Fruit fly (Drosophila melanogaster): ENCODE measurements around the gene dind.
A peak's percentile ranks its signal among the peaks of the same experiment; 100 is the strongest.

Gene dind

dm6 chr3R:18658945-18659642 is 18.2 kb downstream of the dind start, which contains the start of the genes CG31224 and CstF64 (continued):
- TF ChIP-seq GATAd (GFP tag; optimal IDR thresholded peaks at IDR 0.05) (peak; percentile 84), woc (GFP tag; optimal IDR thresholded peaks at IDR 0.05) (peak; percentile 90), CG32264 (GFP tag; optimal IDR thresholded peaks at IDR 0.05) (peak; percentile 82), jim (GFP tag; optimal IDR thresholded peaks at IDR 0.05) (no peak)

- TF ChIP-seq lola (GFP tag; optimal IDR thresholded peaks at IDR 0.05) (no peak), ey (GFP tag; optimal IDR thresholded peaks at IDR 0.05) (no peak), Vsx2 (GFP tag; optimal IDR thresholded peaks at IDR 0.05; ENCODE audit: partially characterized antibody) (peak; percentile 96), Dif (GFP tag; optimal IDR thresholded peaks at IDR 0.05; ENCODE audit: partially characterized antibody) (peak; percentile 51), dl (GFP tag; optimal IDR thresholded peaks at IDR 0.05; ENCODE audit: insufficient read depth in 1 of 2, partially characterized antibody in 2 of 2) (peak in 1 of 2 experiments; percentile 28)
Measured at dm6 chr3R:18658380-18658944, 18.9 kb downstream of the dind start.

dm6 chr3R:18643646-18644045 is 33.7 kb downstream of the dind start:
- no peak for TF ChIP-seq CG9705 (GFP tag; optimal IDR thresholded peaks at IDR 0.05)
- no peak for TF ChIP-seq jim (GFP tag; optimal IDR thresholded peaks at IDR 0.05)
- TF ChIP-seq h (GFP tag; optimal IDR thresholded peaks at IDR 0.05), result no peak
- no peak for TF ChIP-seq rgr (GFP tag; optimal IDR thresholded peaks at IDR 0.05)
- TF ChIP-seq CrebA (GFP tag; optimal IDR thresholded peaks at IDR 0.05; ENCODE audit: borderline replicate concordance), result no peak
- TF ChIP-seq GATAd (GFP tag; optimal IDR thresholded peaks at IDR 0.05), result no peak
- no peak for TF ChIP-seq Hr83 (GFP tag; optimal IDR thresholded peaks at IDR 0.05; ENCODE audit: poor library complexity, severe bottlenecking)
- TF ChIP-seq usp (GFP tag; optimal IDR thresholded peaks at IDR 0.05), result no peak
- TF ChIP-seq ey (GFP tag; optimal IDR thresholded peaks at IDR 0.05), result no peak
- no peak for TF ChIP-seq Dif (GFP tag; optimal IDR thresholded peaks at IDR 0.05; ENCODE audit: partially characterized antibody)
- no peak for TF ChIP-seq foxo (GFP tag; optimal IDR thresholded peaks at IDR 0.05)
- TF ChIP-seq OdsH (GFP tag; optimal IDR thresholded peaks at IDR 0.05), result no peak
- no peak for TF ChIP-seq HLH106 (tag; optimal IDR thresholded peaks at IDR 0.05)
- no peak for TF ChIP-seq dmrt93B (GFP tag; optimal IDR thresholded peaks at IDR 0.05)

dm6 chr3R:18641242-18641757 is 36.0 kb downstream of the dind start, which contains the start of gene CG14301:
Gene CG14301, minus strand, starts transcription at chr3R:18641457.
- TF ChIP-seq dmrt93B (GFP tag; optimal IDR thresholded peaks at IDR 0.05) (no peak), foxo (GFP tag; optimal IDR thresholded peaks at IDR 0.05) (no peak), Hr83 (GFP tag; optimal IDR thresholded peaks at IDR 0.05; ENCODE audit: poor library complexity, severe bottlenecking) (no peak), dl (GFP tag; optimal IDR thresholded peaks at IDR 0.05; ENCODE audit: insufficient read depth in 1 of 2, partially characterized antibody in 2 of 2) (no peak), sage (GFP tag; optimal IDR thresholded peaks at IDR 0.05) (no peak), OdsH (GFP tag; optimal IDR thresholded peaks at IDR 0.05) (no peak)

- TF ChIP-seq Dfd (GFP tag; optimal IDR thresholded peaks at IDR 0.05) (no peak), sv (GFP tag; optimal IDR thresholded peaks at IDR 0.05) (no peak), CrebA (GFP tag; optimal IDR thresholded peaks at IDR 0.05; ENCODE audit: borderline replicate concordance) (no peak), OdsH (GFP tag; optimal IDR thresholded peaks at IDR 0.05) (no peak), HLH106 (tag; optimal IDR thresholded peaks at IDR 0.05) (peak; percentile 1)
Measured at dm6 chr3R:18639662-18640061, 37.7 kb downstream of the dind start.

dm6 chr3R:18633099-18633498 is 44.2 kb downstream of the dind start:
- TF ChIP-seq HLH106 (tag; optimal IDR thresholded peaks at IDR 0.05), result no peak
- TF ChIP-seq h (GFP tag; optimal IDR thresholded peaks at IDR 0.05), result peak; percentile 12

dm6 chr3R:18628311-18628811 is 49.0 kb downstream of the dind start:
- no peak for TF ChIP-seq Hnf4 (GFP tag; optimal IDR thresholded peaks at IDR 0.05)
- no peak for TF ChIP-seq woc (GFP tag; optimal IDR thresholded peaks at IDR 0.05)
- TF ChIP-seq Dfd (GFP tag; optimal IDR thresholded peaks at IDR 0.05), result no peak
- TF ChIP-seq CrebA (GFP tag; optimal IDR thresholded peaks at IDR 0.05; ENCODE audit: borderline replicate concordance), result peak; percentile 18
- TF ChIP-seq Mio (GFP tag; optimal IDR thresholded peaks at IDR 0.05), result no peak
- peak; percentile 4 for TF ChIP-seq HLH106 (tag; optimal IDR thresholded peaks at IDR 0.05)
- TF ChIP-seq Vsx2 (GFP tag; optimal IDR thresholded peaks at IDR 0.05; ENCODE audit: partially characterized antibody), result peak; percentile 48
- TF ChIP-seq OdsH (GFP tag; optimal IDR thresholded peaks at IDR 0.05), result no peak
- no peak for TF ChIP-seq dsf (GFP tag; optimal IDR thresholded peaks at IDR 0.05; ENCODE audit: borderline replicate concordance)
- TF ChIP-seq Dif (GFP tag; optimal IDR thresholded peaks at IDR 0.05; ENCODE audit: partially characterized antibody), result no peak
- TF ChIP-seq br (GFP tag; optimal IDR thresholded peaks at IDR 0.05), result no peak
- no peak for TF ChIP-seq dmrt93B (GFP tag; optimal IDR thresholded peaks at IDR 0.05)
- no peak for TF ChIP-seq Hr83 (GFP tag; optimal IDR thresholded peaks at IDR 0.05; ENCODE audit: poor library complexity, severe bottlenecking)
- no peak for TF ChIP-seq CG32264 (GFP tag; optimal IDR thresholded peaks at IDR 0.05)
- TF ChIP-seq jim (GFP tag; optimal IDR thresholded peaks at IDR 0.05), result no peak
- no peak for TF ChIP-seq N (GFP tag; optimal IDR thresholded peaks at IDR 0.05)
- peak; percentile 93 for TF ChIP-seq Myc (optimal IDR thresholded peaks at IDR 0.05)
- no peak for TF ChIP-seq rgr (GFP tag; optimal IDR thresholded peaks at IDR 0.05)
- TF ChIP-seq lola (GFP tag; optimal IDR thresholded peaks at IDR 0.05), result no peak
- TF ChIP-seq tai (GFP tag; optimal IDR thresholded peaks at IDR 0.05), result no peak
- no peak for TF ChIP-seq foxo (GFP tag; optimal IDR thresholded peaks at IDR 0.05)
- TF ChIP-seq h (GFP tag; optimal IDR thresholded peaks at IDR 0.05), result no peak
- TF ChIP-seq sv (GFP tag; optimal IDR thresholded peaks at IDR 0.05), result no peak
- TF ChIP-seq ey (GFP tag; optimal IDR thresholded peaks at IDR 0.05), result no peak
